Worm (Caenorhabditis elegans): ENCODE measurements around the gene ztf-14.
"Not testable (repeated sequence)": the region's sequence is repeated elsewhere in the genome, so short reads cannot be mapped to it uniquely, and the experiment has no call there.

- TF ChIP-seq Y95B8A.8 (GFP tag; IDR thresholded peaks at IDR 0.05); ets-4 (GFP tag; optimal IDR thresholded peaks at IDR 0.05); nfya-2 (GFP tag; IDR thresholded peaks at IDR 0.05): not testable (repeated sequence)
These were observed 32.5 kb downstream of the ztf-14 start, which contains the start of gene nspc-19 for ce11 chrX:14528399-14528798.
